Worm (Caenorhabditis elegans): ENCODE results near the gene F07C3.16.

F07C3.16 gene

ce11 chrV:9225675-9226144, 31.7 kb downstream of the F07C3.16 start, which contains the start of gene F07C3.2:
F07C3.2 (plus strand) TSS chrV:9226094.
- TF ChIP-seq T22C8.4 (GFP tag; IDR thresholded peaks at IDR 0.05) = no peak
- TF ChIP-seq ztf-23 (GFP tag; IDR thresholded peaks at IDR 0.05) = no peak
- TF ChIP-seq ztf-29 (GFP tag; IDR thresholded peaks at IDR 0.05) = no peak
- no peak for TF ChIP-seq ref-1 (GFP tag; conservative IDR thresholded peaks at IDR 0.05)
- no peak for TF ChIP-seq flt-1 (GFP tag; IDR thresholded peaks at IDR 0.05)
- TF ChIP-seq cog-1 (tag; optimal IDR thresholded peaks at IDR 0.05) = no peak
- no peak for TF ChIP-seq tab-1 (GFP tag; IDR thresholded peaks at IDR 0.05)
- no peak for TF ChIP-seq med-1 (GFP tag; optimal IDR thresholded peaks at IDR 0.05; ENCODE audit: insufficient read depth)
- no peak for TF ChIP-seq klf-2 (GFP tag; conservative IDR thresholded peaks at IDR 0.05)

- no peak for TF ChIP-seq med-1 (GFP tag; optimal IDR thresholded peaks at IDR 0.05; ENCODE audit: insufficient read depth)
- TF ChIP-seq ztf-29 (GFP tag; IDR thresholded peaks at IDR 0.05) = no peak
- no peak for TF ChIP-seq T22C8.4 (GFP tag; IDR thresholded peaks at IDR 0.05)
- TF ChIP-seq cog-1 (tag; optimal IDR thresholded peaks at IDR 0.05) = no peak
- TF ChIP-seq flt-1 (GFP tag; IDR thresholded peaks at IDR 0.05) = no peak
These were observed 32.4 kb downstream of the F07C3.16 start for ce11 chrV:9224981-9225380.

- no peak for TF ChIP-seq T22C8.4 (GFP tag; IDR thresholded peaks at IDR 0.05)
- no peak for TF ChIP-seq flt-1 (GFP tag; IDR thresholded peaks at IDR 0.05)
- TF ChIP-seq klf-2 (GFP tag; conservative IDR thresholded peaks at IDR 0.05) = no peak
- TF ChIP-seq ztf-29 (GFP tag; IDR thresholded peaks at IDR 0.05) = no peak
- no peak for TF ChIP-seq ref-1 (GFP tag; conservative IDR thresholded peaks at IDR 0.05)
- no peak for TF ChIP-seq cog-1 (tag; optimal IDR thresholded peaks at IDR 0.05)
- TF ChIP-seq ztf-23 (GFP tag; IDR thresholded peaks at IDR 0.05) = no peak
- TF ChIP-seq med-1 (GFP tag; optimal IDR thresholded peaks at IDR 0.05; ENCODE audit: insufficient read depth) = no peak
- no peak for TF ChIP-seq tab-1 (GFP tag; IDR thresholded peaks at IDR 0.05)
These were observed 33.0 kb downstream of the F07C3.16 start for ce11 chrV:9224377-9224776.

ce11 chrV:9222819-9223218, 34.5 kb downstream of the F07C3.16 start:
- TF ChIP-seq ztf-29 (GFP tag; IDR thresholded peaks at IDR 0.05) (no peak), med-1 (GFP tag; optimal IDR thresholded peaks at IDR 0.05; ENCODE audit: insufficient read depth) (no peak), flt-1 (GFP tag; IDR thresholded peaks at IDR 0.05) (no peak), ztf-23 (GFP tag; IDR thresholded peaks at IDR 0.05) (no peak), cog-1 (tag; optimal IDR thresholded peaks at IDR 0.05) (no peak), T22C8.4 (GFP tag; IDR thresholded peaks at IDR 0.05) (no peak), ref-1 (GFP tag; conservative IDR thresholded peaks at IDR 0.05) (no peak), tab-1 (GFP tag; IDR thresholded peaks at IDR 0.05) (no peak), klf-2 (GFP tag; conservative IDR thresholded peaks at IDR 0.05) (no peak)

- TF ChIP-seq klf-2 (GFP tag; conservative IDR thresholded peaks at IDR 0.05) (no peak), ztf-23 (GFP tag; IDR thresholded peaks at IDR 0.05) (no peak), ztf-29 (GFP tag; IDR thresholded peaks at IDR 0.05) (no peak), tab-1 (GFP tag; IDR thresholded peaks at IDR 0.05) (no peak), T22C8.4 (GFP tag; IDR thresholded peaks at IDR 0.05) (no peak), cog-1 (tag; optimal IDR thresholded peaks at IDR 0.05) (no peak), med-1 (GFP tag; optimal IDR thresholded peaks at IDR 0.05; ENCODE audit: insufficient read depth) (no peak), ref-1 (GFP tag; conservative IDR thresholded peaks at IDR 0.05) (no peak), flt-1 (GFP tag; IDR thresholded peaks at IDR 0.05) (no peak)
These were observed 35.8 kb downstream of the F07C3.16 start, which contains the start of gene grd-6 for ce11 chrV:9221566-9221965. grd-6 (plus strand) TSS chrV:9221866.

- no peak for TF ChIP-seq med-1 (GFP tag; optimal IDR thresholded peaks at IDR 0.05; ENCODE audit: insufficient read depth)
- TF ChIP-seq klf-2 (GFP tag; conservative IDR thresholded peaks at IDR 0.05) = no peak
- no peak for TF ChIP-seq cog-1 (tag; optimal IDR thresholded peaks at IDR 0.05)
- no peak for TF ChIP-seq flt-1 (GFP tag; IDR thresholded peaks at IDR 0.05)
- TF ChIP-seq ztf-29 (GFP tag; IDR thresholded peaks at IDR 0.05) = no peak
- no peak for TF ChIP-seq T22C8.4 (GFP tag; IDR thresholded peaks at IDR 0.05)
- TF ChIP-seq tab-1 (GFP tag; IDR thresholded peaks at IDR 0.05) = no peak
- no peak for TF ChIP-seq ref-1 (GFP tag; conservative IDR thresholded peaks at IDR 0.05)
- no peak for TF ChIP-seq ztf-23 (GFP tag; IDR thresholded peaks at IDR 0.05)
These were observed 36.9 kb downstream of the F07C3.16 start for ce11 chrV:9220444-9220843.

ce11 chrV:9219390-9219733, 38.0 kb downstream of the F07C3.16 start:
- no peak for TF ChIP-seq klf-2 (GFP tag; conservative IDR thresholded peaks at IDR 0.05)
- no peak for TF ChIP-seq ztf-29 (GFP tag; IDR thresholded peaks at IDR 0.05)
- TF ChIP-seq ztf-23 (GFP tag; IDR thresholded peaks at IDR 0.05) = no peak
- TF ChIP-seq flt-1 (GFP tag; IDR thresholded peaks at IDR 0.05) = no peak
- no peak for TF ChIP-seq med-1 (GFP tag; optimal IDR thresholded peaks at IDR 0.05; ENCODE audit: insufficient read depth)

- TF ChIP-seq flt-1 (GFP tag; IDR thresholded peaks at IDR 0.05) = no peak
- no peak for TF ChIP-seq ztf-29 (GFP tag; IDR thresholded peaks at IDR 0.05)
- TF ChIP-seq cog-1 (tag; optimal IDR thresholded peaks at IDR 0.05) = no peak
- TF ChIP-seq ztf-23 (GFP tag; IDR thresholded peaks at IDR 0.05) = no peak
- no peak for TF ChIP-seq med-1 (GFP tag; optimal IDR thresholded peaks at IDR 0.05; ENCODE audit: insufficient read depth)
- TF ChIP-seq T22C8.4 (GFP tag; IDR thresholded peaks at IDR 0.05) = no peak
- TF ChIP-seq ref-1 (GFP tag; conservative IDR thresholded peaks at IDR 0.05) = no peak
- TF ChIP-seq klf-2 (GFP tag; conservative IDR thresholded peaks at IDR 0.05) = no peak
- TF ChIP-seq tab-1 (GFP tag; IDR thresholded peaks at IDR 0.05) = no peak
These were observed 38.5 kb downstream of the F07C3.16 start for ce11 chrV:9218655-9219389.

- TF ChIP-seq med-1 (GFP tag; optimal IDR thresholded peaks at IDR 0.05; ENCODE audit: insufficient read depth) = no peak
These were observed 39.2 kb downstream of the F07C3.16 start for ce11 chrV:9218214-9218613.

ce11 chrV:9217158-9217557, 40.2 kb downstream of the F07C3.16 start, which contains the start of gene pacs-1:
pacs-1 (minus strand) TSS chrV:9217258.
- no peak for TF ChIP-seq T22C8.4 (GFP tag; IDR thresholded peaks at IDR 0.05)
- no peak for TF ChIP-seq ztf-23 (GFP tag; IDR thresholded peaks at IDR 0.05)
- TF ChIP-seq cog-1 (tag; optimal IDR thresholded peaks at IDR 0.05) = no peak
- TF ChIP-seq tab-1 (GFP tag; IDR thresholded peaks at IDR 0.05) = no peak

Data from whole organism, midembryonic.